Worm (Caenorhabditis elegans): ENCODE measurements around the gene somi-1.

- TF ChIP-seq unc-62 (GFP tag; optimal IDR thresholded peaks at IDR 0.05): peak; percentile 17
- TF ChIP-seq nhr-28 (tag; optimal IDR thresholded peaks at IDR 0.05): no peak
- no peak for TF ChIP-seq lin-13 (tag; optimal IDR thresholded peaks at IDR 0.05)
- TF ChIP-seq pha-4 (tag; optimal IDR thresholded peaks at IDR 0.05): no peak
- TF ChIP-seq snpc-4 (tag; optimal IDR thresholded peaks at IDR 0.05): no peak
- no peak for TF ChIP-seq nhr-76 (tag; optimal IDR thresholded peaks at IDR 0.05)
- no peak for TF ChIP-seq elt-3 (tag; optimal IDR thresholded peaks at IDR 0.05)
- no peak for TF ChIP-seq unc-39 (tag; optimal IDR thresholded peaks at IDR 0.05)
- no peak for TF ChIP-seq ceh-83 (GFP tag; optimal IDR thresholded peaks at IDR 0.05)
Observed at ce11 chrV:13393333-13393803, 2.2 kb upstream of the somi-1 start.

All from whole organism, mixed stage, embryonic.